Worm (Caenorhabditis elegans) whole organism, young adult: ENCODE measurements around the gene T13H5.1.

Experiments
- F10E7.11 ChIP-seq: sonication (generic microtip); optimal IDR thresholded peaks from 2 replicates; lab custom pipeline; 2017; ENCODE audit warnings: mild to moderate bottlenecking, missing genetic modification characterization, moderate library complexity, missing compliant biosample characterization
- F37B4.10 ChIP-seq: fragments of 200-800 bp; sonication (Bioruptor generic); IDR thresholded peaks from 2 replicates; pipeline ENCODE4 v1.3.6; 2022; ENCODE audit warnings: missing genetic modification characterization, missing compliant biosample characterization
- F49E8.2 ChIP-seq: sonication (generic microtip); optimal IDR thresholded peaks from 3 replicates; lab custom pipeline; 2017; ENCODE audit warnings: missing genetic modification characterization, mild to moderate bottlenecking, missing compliant biosample characterization, antibody characterized with exemption, moderate library complexity; ENCODE audit not compliant: insufficient read depth
- Y53F4B.3 ChIP-seq: fragments of 200-800 bp; sonication (Bioruptor generic); IDR thresholded peaks from 2 replicates; pipeline ENCODE4 v1.3.6; 2022; ENCODE audit warnings: missing genetic modification reagents, missing genetic modification characterization, missing compliant biosample characterization
- Y53G8AR.9 ChIP-seq: fragments of 200-800 bp; sonication (Bioruptor generic); conservative IDR thresholded peaks from 2 replicates; pipeline ENCODE4 v1.3.6; 2022; ENCODE audit warnings: missing genetic modification reagents, missing genetic modification characterization, missing compliant biosample characterization
- Y56A3A.18 ChIP-seq: fragments of 200-800 bp; sonication (Bioruptor generic); IDR thresholded peaks from 2 replicates; pipeline ENCODE4 v1.3.6; 2022; ENCODE audit warnings: missing genetic modification reagents, missing genetic modification characterization, missing compliant biosample characterization
- Y67H2A.10 ChIP-seq: fragments of 200-800 bp; sonication (Bioruptor generic); conservative IDR thresholded peaks from 2 replicates; pipeline ENCODE4 v1.3.6; 2022; ENCODE audit warnings: missing genetic modification reagents, missing genetic modification characterization, missing compliant biosample characterization
- Y79H2A.3 ChIP-seq: fragments of 200-800 bp; sonication (Bioruptor generic); conservative IDR thresholded peaks from 2 replicates; pipeline ENCODE4 v1.3.6; 2022; ENCODE audit warnings: missing genetic modification reagents, missing genetic modification characterization, missing compliant biosample characterization
- ZK185.1 ChIP-seq: sonication (generic microtip); optimal IDR thresholded peaks from 2 replicates; lab custom pipeline; 2016; ENCODE audit warnings: mild to moderate bottlenecking, missing genetic modification characterization, missing compliant biosample characterization; ENCODE audit not compliant: poor library complexity, severe bottlenecking
- aptf-2 ChIP-seq: fragments of 200-800 bp; sonication (Bioruptor generic); conservative IDR thresholded peaks from 2 replicates; pipeline ENCODE4 v1.3.6; 2022; ENCODE audit warnings: missing genetic modification reagents, missing genetic modification characterization, missing compliant biosample characterization
- aptf-3 ChIP-seq: fragments of 200-800 bp; sonication (Bioruptor generic); IDR thresholded peaks from 2 replicates; pipeline ENCODE4 v1.3.6; 2022; ENCODE audit warnings: missing genetic modification characterization, missing compliant biosample characterization
- attf-5 ChIP-seq: fragments of 200-800 bp; sonication (Bioruptor generic); optimal IDR thresholded peaks from 2 replicates; lab custom pipeline; 2018; ENCODE audit warnings: mild to moderate bottlenecking, missing genetic modification characterization, missing compliant biosample characterization
- attf-6 ChIP-seq: fragments of 200-800 bp; sonication (Bioruptor generic); IDR thresholded peaks from 2 replicates; pipeline ENCODE4 v1.3.6; 2022; ENCODE audit warnings: missing genetic modification reagents, missing genetic modification characterization, missing compliant biosample characterization
- ccch-3 ChIP-seq: fragments of 200-800 bp; sonication (Bioruptor generic); optimal IDR thresholded peaks from 2 replicates; lab custom pipeline; 2018; ENCODE audit warnings: mild to moderate bottlenecking, missing genetic modification characterization, missing compliant biosample characterization
- cebp-2 ChIP-seq: fragments of 200-800 bp; sonication (Bioruptor generic); IDR thresholded peaks from 2 replicates; pipeline ENCODE4 v1.3.6; 2022; ENCODE audit warnings: missing genetic modification characterization, missing compliant biosample characterization
- ceh-58 ChIP-seq: fragments of 200-800 bp; sonication (Bioruptor generic); IDR thresholded peaks from 2 replicates; pipeline ENCODE4 v1.3.6; 2022; ENCODE audit warnings: missing genetic modification characterization, missing compliant biosample characterization
- dpl-1 ChIP-seq: fragments of 150-350 bp; optimal IDR thresholded peaks from 2 replicates; lab custom pipeline; 2014; ENCODE audit warnings: missing biosample characterization, missing genetic modification reagents, missing genetic modification characterization
- fkh-3 ChIP-seq: sonication (generic microtip); optimal IDR thresholded peaks from 2 replicates; lab custom pipeline; 2016; ENCODE audit warnings: mild to moderate bottlenecking, missing genetic modification characterization, missing compliant biosample characterization
- him-1 ChIP-seq: sonication (generic microtip); optimal IDR thresholded peaks from 2 replicates; lab custom pipeline; 2016; ENCODE audit warnings: missing genotype, missing genetic modification reagents, missing genetic modification characterization, missing compliant biosample characterization
- hrde-1 ChIP-seq: sonication (generic microtip); optimal IDR thresholded peaks from 2 replicates; lab custom pipeline; 2016; ENCODE audit warnings: missing genetic modification characterization, mild to moderate bottlenecking, missing compliant biosample characterization, moderate library complexity, missing genotype, missing genetic modification reagents, borderline replicate concordance
- lag-1 ChIP-seq: fragments of 200-800 bp; sonication (Bioruptor generic); IDR thresholded peaks from 2 replicates; pipeline ENCODE4 v1.3.6; 2022; ENCODE audit warnings: missing genetic modification reagents, missing genetic modification characterization, missing compliant biosample characterization
- let-526 ChIP-seq: fragments of 200-800 bp; sonication (Bioruptor generic); IDR thresholded peaks from 2 replicates; pipeline ENCODE4 v1.3.6; 2022; ENCODE audit warnings: missing genetic modification reagents, missing genetic modification characterization, missing compliant biosample characterization
- lin-26 ChIP-seq: fragments of 200-800 bp; sonication (Bioruptor generic); IDR thresholded peaks from 2 replicates; pipeline ENCODE4 v1.3.6; 2022; ENCODE audit warnings: missing genetic modification reagents, missing genetic modification characterization, missing compliant biosample characterization
- lin-40 ChIP-seq: sonication (generic microtip); optimal IDR thresholded peaks from 2 replicates; lab custom pipeline; 2016; ENCODE audit warnings: missing genetic modification characterization, mild to moderate bottlenecking, missing compliant biosample characterization, missing genotype, missing genetic modification reagents
- madf-8 ChIP-seq: fragments of 200-800 bp; sonication (Bioruptor generic); conservative IDR thresholded peaks from 2 replicates; pipeline ENCODE4 v1.3.6; 2022; ENCODE audit warnings: missing genetic modification reagents, missing genetic modification characterization, missing compliant biosample characterization
- mxl-1 ChIP-seq: sonication (generic microtip); optimal IDR thresholded peaks from 2 replicates; lab custom pipeline; 2016; ENCODE audit warnings: missing genetic modification characterization, missing compliant biosample characterization
- nfyb-1 ChIP-seq: fragments of 200-800 bp; sonication (Bioruptor generic); IDR thresholded peaks from 2 replicates; pipeline ENCODE4 v1.3.6; 2022; ENCODE audit warnings: missing genetic modification reagents, missing genetic modification characterization, missing compliant biosample characterization
- nhr-80 ChIP-seq: sonication (generic microtip); optimal IDR thresholded peaks from 2 replicates; lab custom pipeline; 2016; ENCODE audit warnings: missing genetic modification characterization, missing compliant biosample characterization
- nhr-90 ChIP-seq: sonication (generic microtip); optimal IDR thresholded peaks from 2 replicates; lab custom pipeline; 2016; ENCODE audit warnings: missing genotype, mild to moderate bottlenecking, missing genetic modification characterization, missing compliant biosample characterization
- pha-4 ChIP-seq: fragments of 150-350 bp; sonication (generic microtip); optimal IDR thresholded peaks from 2 replicates; lab custom pipeline; 2014; ENCODE audit warnings: missing biosample characterization, missing genetic modification reagents, missing genetic modification characterization
- rcor-1 ChIP-seq: fragments of 200-800 bp; sonication (Bioruptor generic); IDR thresholded peaks from 2 replicates; pipeline ENCODE4 v1.3.6; 2022; ENCODE audit warnings: missing genetic modification reagents, missing genetic modification characterization, missing compliant biosample characterization
- rec-8 ChIP-seq, 2 experiments: sonication (generic microtip); optimal IDR thresholded peaks; 2 replicates each; lab custom pipeline; 2016; ENCODE audit warnings: mild to moderate bottlenecking in 2 of 2, missing genetic modification characterization in 2 of 2, missing genetic modification reagents in 2 of 2, missing genotype in 2 of 2, missing biosample characterization in 1 of 2, missing compliant biosample characterization in 1 of 2, moderate library complexity in 1 of 2
- rpc-1 ChIP-seq, 2 experiments: fragments of 150-350 bp in 1 of 2; sonication (generic microtip) in 1 of 2; optimal IDR thresholded peaks; 2 replicates each; lab custom pipeline; 2014 to 2018; ENCODE audit warnings: missing biosample characterization in 1 of 2, missing genetic modification characterization in 1 of 2, missing genetic modification reagents in 1 of 2, missing genotype in 1 of 2
- snpc-1.1 ChIP-seq: sonication (generic microtip); optimal IDR thresholded peaks from 2 replicates; lab custom pipeline; 2017; ENCODE audit warnings: missing genetic modification characterization, mild to moderate bottlenecking, missing compliant biosample characterization, antibody characterized with exemption, moderate library complexity, missing genotype, missing genetic modification reagents; ENCODE audit not compliant: insufficient read depth
- snpc-3.4 ChIP-seq: sonication (generic microtip); optimal IDR thresholded peaks from 2 replicates; lab custom pipeline; 2017; ENCODE audit warnings: missing genetic modification characterization, mild to moderate bottlenecking, missing compliant biosample characterization, antibody characterized with exemption, moderate library complexity, missing genotype, missing genetic modification reagents
- somi-1 ChIP-seq: fragments of 200-800 bp; sonication (Bioruptor generic); optimal IDR thresholded peaks from 2 replicates; lab custom pipeline; 2018; ENCODE audit warnings: mild to moderate bottlenecking, missing genetic modification characterization, missing compliant biosample characterization
- xnd-1 ChIP-seq: sonication (generic microtip); optimal IDR thresholded peaks from 2 replicates; lab custom pipeline; 2016; ENCODE audit warnings: missing genotype, missing genetic modification reagents, missing genetic modification characterization, missing compliant biosample characterization
- zfh-2 ChIP-seq: fragments of 200-800 bp; sonication (Bioruptor generic); conservative IDR thresholded peaks from 2 replicates; pipeline ENCODE4 v1.3.6; 2022; ENCODE audit warnings: missing genetic modification reagents, missing genetic modification characterization, missing compliant biosample characterization
- zim-3 ChIP-seq: sonication (generic microtip); optimal IDR thresholded peaks from 2 replicates; lab custom pipeline; 2017; ENCODE audit warnings: mild to moderate bottlenecking, missing genetic modification characterization, moderate library complexity, missing compliant biosample characterization
- ztf-22 ChIP-seq: fragments of 200-800 bp; sonication (Bioruptor generic); optimal IDR thresholded peaks from 2 replicates; lab custom pipeline; 2018; ENCODE audit warnings: mild to moderate bottlenecking, missing genetic modification characterization, moderate library complexity, missing compliant biosample characterization
- ztf-26 ChIP-seq: sonication (generic microtip); optimal IDR thresholded peaks from 2 replicates; lab custom pipeline; 2017; ENCODE audit warnings: missing genetic modification characterization, missing compliant biosample characterization

The T13H5.1 gene

ce11 chrII:8441519-8441918 is 67.3 kb downstream of the T13H5.1 start (continued):
- TF ChIP-seq ceh-58 (peak; percentile 98), madf-8 (GFP tag; lab: Robert Waterston, UW) (no peak; the same call in 1 of the 2 replicates), lag-1 (no peak), aptf-3 (peak; percentile 74; the same call in 1 of the 2 replicates), ZK185.1 (tag; lab: Kevin White, UChicago) (peak; percentile 66), rpc-1 (optimal IDR thresholded peaks at IDR 0.05; lab: Kevin White, UChicago) (peak; percentile 97), rpc-1 (tag; optimal IDR thresholded peaks at IDR 0.05; lab: Kevin White, UChicago) (peak; percentile 99), ccch-3 (GFP tag; lab: Kevin White, UChicago) (no peak), F37B4.10 (GFP tag; lab: Robert Waterston, UW) (0 out of 2 replicates have a peak, but pooled peaks have one; percentile 75), Y79H2A.3 (GFP tag; lab: Robert Waterston, UW) (0 out of 2 replicates have a peak, but pooled peaks have one; percentile 28), dpl-1 (GFP tag; lab: Kevin White, UChicago) (no peak), zfh-2 (no peak), zim-3 (peak; percentile 43), lin-40 (tag; lab: Kevin White, UChicago) (no peak), nfyb-1 (GFP tag; lab: Robert Waterston, UW) (peak; percentile 61), nhr-90 (tag; lab: Kevin White, UChicago) (peak; percentile 85), cebp-2 (GFP tag; lab: Robert Waterston, UW) (0 out of 2 replicates have a peak, but pooled peaks have one; percentile 84), ztf-22 (GFP tag; lab: Kevin White, UChicago) (peak; percentile 45), let-526 (GFP tag; lab: Robert Waterston, UW) (0 out of 2 replicates have a peak, but pooled peaks have one; percentile 43), Y53F4B.3 (GFP tag; lab: Robert Waterston, UW) (no peak), him-1 (no peak), attf-5 (GFP tag; lab: Kevin White, UChicago) (peak; percentile 65), snpc-1.1 (peak; percentile 52), Y53G8AR.9 (peak; percentile 93), F10E7.11 (tag; lab: Kevin White, UChicago) (peak; percentile 90), aptf-2 (GFP tag; lab: Robert Waterston, UW) (no peak), rec-8 (tag; optimal IDR thresholded peaks at IDR 0.05; lab: Kevin White, UChicago) (peak; percentile 80 to 92), fkh-3 (tag; lab: Kevin White, UChicago) (peak; percentile 76), mxl-1 (tag; lab: Kevin White, UChicago) (peak; percentile 86), ztf-26 (no peak), nhr-80 (tag; lab: Kevin White, UChicago) (peak; percentile 14), Y67H2A.10 (GFP tag; lab: Robert Waterston, UW) (no peak), Y56A3A.18 (GFP tag; lab: Robert Waterston, UW) (peak; percentile 59; the same call in 1 of the 2 replicates), snpc-3.4 (tag; lab: Kevin White, UChicago) (peak; percentile 92), F49E8.2 (tag; lab: Kevin White, UChicago) (no peak), hrde-1 (tag; lab: Kevin White, UChicago) (peak; percentile 89), attf-6 (GFP tag; lab: Robert Waterston, UW) (peak; percentile 69; the same call in 1 of the 2 replicates), pha-4 (tag; lab: Kevin White, UChicago) (no peak)

ce11 chrII:8440792-8441191 is 68.1 kb downstream of the T13H5.1 start:
- no peak for TF ChIP-seq xnd-1 (tag; lab: Kevin White, UChicago)
- 0 out of 2 replicates have a peak, but pooled peaks have one; percentile 9 for TF ChIP-seq lin-26
- TF ChIP-seq somi-1 (GFP tag; lab: Kevin White, UChicago): peak; percentile 6
- TF ChIP-seq ztf-26: peak; percentile 29
- no peak for TF ChIP-seq rcor-1
